Worm (Caenorhabditis elegans): Measurements from ENCODE around the gene C25E10.8.
"Not testable (repeated sequence)": the region's sequence is repeated elsewhere in the genome, so short reads cannot be mapped to it uniquely, and the experiment has no call there.

C25E10.8 gene

DNA sequence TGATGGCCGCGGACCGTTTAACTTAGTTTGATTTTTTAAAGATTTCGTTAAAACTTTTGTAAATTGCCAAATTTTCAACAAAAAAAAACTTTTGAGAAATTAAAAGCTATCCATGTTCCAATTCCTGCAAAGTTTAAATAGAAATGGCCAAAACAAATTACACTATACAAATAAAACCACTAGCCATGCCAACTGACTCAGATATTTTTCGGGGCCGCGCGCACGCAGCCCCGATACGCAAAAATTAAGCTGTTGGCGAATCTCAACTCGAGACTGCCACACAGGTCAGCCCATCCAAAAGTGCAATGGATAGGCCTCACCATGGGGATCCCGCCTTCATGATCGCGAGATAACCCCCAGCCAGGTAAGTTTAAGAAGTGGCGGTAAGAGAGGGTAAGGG is 32.8 kb upstream of the C25E10.8 start:
- peak; percentile 15; the same call in 1 of the 2 replicates for TF ChIP-seq mdt-29 (GFP tag; IDR thresholded peaks at IDR 0.05)
- TF ChIP-seq pha-4 (GFP tag; IDR thresholded peaks at IDR 0.05): peak; percentile 68
- TF ChIP-seq pha-4 (tag; optimal IDR thresholded peaks at IDR 0.05): not testable (repeated sequence)
- TF ChIP-seq php-3 (GFP tag; IDR thresholded peaks at IDR 0.05): peak; percentile 27; the same call in 1 of the 2 replicates
- TF ChIP-seq ceh-44 (GFP tag; IDR thresholded peaks at IDR 0.05): peak; percentile 41; the same call in 1 of the 2 replicates
- peak; percentile 44; the same call in 1 of the 2 replicates for TF ChIP-seq lin-38 (GFP tag; IDR thresholded peaks at IDR 0.05)
- TF ChIP-seq zfp-3 (GFP tag; conservative IDR thresholded peaks at IDR 0.05): peak; percentile 76; the same call in 1 of the 2 replicates
- 0 out of 2 replicates have a peak, but pooled peaks have one; percentile 15 for TF ChIP-seq set-16 (GFP tag; IDR thresholded peaks at IDR 0.05)
- 0 out of 2 replicates have a peak, but pooled peaks have one; percentile 39 for TF ChIP-seq T26A8.4 (GFP tag; IDR thresholded peaks at IDR 0.05)
- TF ChIP-seq egl-43 (GFP tag; IDR thresholded peaks at IDR 0.05): peak; percentile 53; the same call in 1 of the 2 replicates
- TF ChIP-seq ctbp-1 (GFP tag; IDR thresholded peaks at IDR 0.05): peak; percentile 64; the same call in 1 of the 2 replicates
- 0 out of 2 replicates have a peak, but pooled peaks have one; percentile 16 for TF ChIP-seq lim-7 (GFP tag; IDR thresholded peaks at IDR 0.05)
- TF ChIP-seq madf-5 (GFP tag; IDR thresholded peaks at IDR 0.05): 0 out of 4 replicates have a peak, but pooled peaks of 1 of the 2 experiments have one; percentile 33

DNA sequence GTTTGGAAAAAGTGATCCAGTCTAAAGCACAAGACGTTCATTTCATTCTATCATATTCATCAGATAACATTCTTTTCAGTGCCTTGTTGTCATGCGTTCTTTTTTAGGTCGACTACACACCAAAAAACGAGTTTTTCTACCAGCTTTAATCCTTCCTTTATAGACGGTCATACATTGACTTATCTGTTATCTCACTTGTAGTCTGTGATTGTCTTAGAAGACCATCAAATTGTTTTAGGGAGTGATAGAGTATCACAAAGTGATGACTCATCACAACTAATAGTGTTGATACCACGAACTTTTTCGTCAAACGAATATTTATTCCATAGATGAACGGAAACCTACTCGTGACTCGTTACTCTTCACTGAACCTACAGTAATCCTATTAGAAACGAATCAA is 32.0 kb upstream of the C25E10.8 start:
- peak; percentile 88 for TF ChIP-seq nhr-48 (tag; optimal IDR thresholded peaks at IDR 0.05)
- TF ChIP-seq ama-1 (optimal IDR thresholded peaks at IDR 0.05): no peak
- no peak for TF ChIP-seq unc-39 (tag; optimal IDR thresholded peaks at IDR 0.05)
- no peak for TF ChIP-seq lin-29 (GFP tag; IDR thresholded peaks at IDR 0.05)
- no peak for TF ChIP-seq Y105C5A.15 (GFP tag; IDR thresholded peaks at IDR 0.05)
- TF ChIP-seq lin-38 (GFP tag; IDR thresholded peaks at IDR 0.05): no peak
- no peak for TF ChIP-seq ces-1 (GFP tag; optimal IDR thresholded peaks at IDR 0.05)
- TF ChIP-seq snpc-4 (tag; optimal IDR thresholded peaks at IDR 0.05): no peak
- TF ChIP-seq nhr-77 (tag; optimal IDR thresholded peaks at IDR 0.05): no peak
- TF ChIP-seq ZK337.2 (GFP tag; IDR thresholded peaks at IDR 0.05): no peak
- TF ChIP-seq nhr-42 (GFP tag; IDR thresholded peaks at IDR 0.05): no peak
- TF ChIP-seq R02D3.7 (tag; optimal IDR thresholded peaks at IDR 0.05): no peak
- TF ChIP-seq vab-7 (GFP tag; IDR thresholded peaks at IDR 0.05): no peak
- TF ChIP-seq zfp-3 (GFP tag; conservative IDR thresholded peaks at IDR 0.05): no peak
- no peak for TF ChIP-seq nhr-25 (tag; optimal IDR thresholded peaks at IDR 0.05; ENCODE audit: borderline replicate concordance, insufficient read depth)
- TF ChIP-seq aha-1 (tag): peak; percentile 26
- no peak for TF ChIP-seq nhr-10 (tag; optimal IDR thresholded peaks at IDR 0.05)
- TF ChIP-seq zfp-2 (tag; optimal IDR thresholded peaks at IDR 0.05): no peak
- TF ChIP-seq pqm-1 (tag; optimal IDR thresholded peaks at IDR 0.05): no peak
- no peak for TF ChIP-seq madf-5 (GFP tag; IDR thresholded peaks at IDR 0.05)
- no peak for TF ChIP-seq jun-1 (tag; optimal IDR thresholded peaks at IDR 0.05)
- no peak for TF ChIP-seq daf-12 (tag; optimal IDR thresholded peaks at IDR 0.05)
- no peak for TF ChIP-seq mxl-2 (GFP tag; conservative IDR thresholded peaks at IDR 0.05)
- TF ChIP-seq mdl-1 (tag; optimal IDR thresholded peaks at IDR 0.05): peak; percentile 66 to 71
- TF ChIP-seq lir-3 (tag; optimal IDR thresholded peaks at IDR 0.05): no peak
- TF ChIP-seq arid-1 (GFP tag; conservative IDR thresholded peaks at IDR 0.05): no peak
- peak; percentile 62 for TF ChIP-seq hlh-30 (tag; optimal IDR thresholded peaks at IDR 0.05; ENCODE audit: insufficient read depth)
- no peak for TF ChIP-seq mxl-3 (GFP tag; optimal IDR thresholded peaks at IDR 0.05)
- TF ChIP-seq php-3 (GFP tag; IDR thresholded peaks at IDR 0.05): no peak
- TF ChIP-seq tag-97 (GFP tag; IDR thresholded peaks at IDR 0.05): no peak
- TF ChIP-seq sdz-12 (GFP tag; optimal IDR thresholded peaks at IDR 0.05): no peak
- no peak for TF ChIP-seq hif-1 (tag; optimal IDR thresholded peaks at IDR 0.05)
- TF ChIP-seq nhr-76 (tag; optimal IDR thresholded peaks at IDR 0.05): no peak
- TF ChIP-seq fos-1 (tag; optimal IDR thresholded peaks at IDR 0.05): no peak
- TF ChIP-seq ctbp-1 (GFP tag; IDR thresholded peaks at IDR 0.05): no peak
- no peak for TF ChIP-seq daf-16 (GFP tag; optimal IDR thresholded peaks at IDR 0.05)
- TF ChIP-seq daf-16 (tag; optimal IDR thresholded peaks at IDR 0.05): peak; percentile 25
- no peak for TF ChIP-seq dmd-8 (GFP tag; IDR thresholded peaks at IDR 0.05)
- no peak for TF ChIP-seq set-16 (GFP tag; IDR thresholded peaks at IDR 0.05)
- no peak for TF ChIP-seq aly-2 (tag; optimal IDR thresholded peaks at IDR 0.05)
- 0 out of 2 replicates have a peak, but pooled peaks have one; percentile 19 for TF ChIP-seq hmg-1.1 (GFP tag; IDR thresholded peaks at IDR 0.05)
- no peak for TF ChIP-seq fkh-10 (GFP tag; optimal IDR thresholded peaks at IDR 0.05)
- no peak for TF ChIP-seq ceh-82 (tag; optimal IDR thresholded peaks at IDR 0.05)
